Fruit fly (Drosophila melanogaster) whole organism, embryonic: ENCODE data around the gene Jon66Cii.
A peak's percentile ranks its signal among the peaks of the same experiment; 100 is the strongest.

Experiments used
- CG2202 ChIP-seq: fragments of 200-800 bp; sonication (Bioruptor generic); optimal IDR thresholded peaks from 2 replicates; lab custom pipeline; 2018; ENCODE audit warnings: missing biosample characterization, mild to moderate bottlenecking, missing genetic modification characterization
- Poxn ChIP-seq: fragments of 200-800 bp; sonication (Bioruptor generic); IDR thresholded peaks from 2 replicates; pipeline ENCODE4 v1.3.6; 2022; ENCODE audit warnings: missing biosample characterization, missing genetic modification characterization
- chinmo ChIP-seq: fragments of 200-800 bp; sonication (Bioruptor generic); IDR thresholded peaks from 4 replicates; pipeline ENCODE4 v1.3.6; 2022; ENCODE audit warnings: missing biosample characterization, missing genetic modification characterization; ENCODE audit not compliant: partially characterized antibody
- jumu ChIP-seq: fragments of 200-800 bp; sonication (Bioruptor generic); optimal IDR thresholded peaks from 3 replicates; lab custom pipeline; 2016; ENCODE audit warnings: missing biosample characterization, missing genetic modification characterization
- mld ChIP-seq: fragments of 200-800 bp; sonication (Bioruptor generic); IDR thresholded peaks from 3 replicates; pipeline ENCODE4 v1.3.6; 2022; ENCODE audit warnings: missing biosample characterization, missing genetic modification characterization; ENCODE audit not compliant: partially characterized antibody

DNA sequence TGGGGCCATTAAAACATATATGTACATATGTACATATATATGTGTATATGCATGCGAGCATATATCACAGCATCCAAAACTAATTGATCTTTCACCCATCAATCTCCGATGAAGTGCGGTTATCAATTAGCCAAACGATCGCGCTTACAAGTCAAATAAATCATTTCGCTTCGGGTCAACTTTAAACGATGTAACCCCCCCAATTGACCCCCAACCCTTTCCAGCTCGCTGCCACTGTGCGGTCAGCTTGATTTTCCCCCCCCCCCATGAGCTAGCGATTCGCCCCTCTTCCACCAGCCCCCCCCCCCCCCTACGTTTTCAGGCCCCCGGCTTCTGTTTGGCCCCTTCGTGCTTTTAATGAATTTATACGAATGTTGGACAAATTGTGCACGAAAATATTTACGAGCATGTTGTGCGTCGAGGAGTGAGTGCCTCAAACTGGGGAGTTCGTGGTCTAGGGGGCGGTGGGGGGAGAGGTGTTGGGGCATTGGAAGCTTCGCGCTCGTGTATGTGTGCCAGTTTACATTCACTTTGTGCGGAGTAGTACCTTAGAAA lies 26.2 kb upstream of the Jon66Cii start:
- TF ChIP-seq CG2202 (tag; lab: Kevin White, UChicago) (no peak), chinmo (GFP tag; lab: Robert Waterston, UW) (0 out of 4 replicates have a peak, but pooled peaks have one; percentile 28), mld (GFP tag; lab: Robert Waterston, UW) (no peak), jumu (GFP tag; lab: Kevin White, UChicago) (no peak), Poxn (GFP tag; lab: Robert Waterston, UW) (no peak)
